Fruit fly (Drosophila melanogaster): ENCODE measurements around the gene TTLL1A.

The TTLL1A gene

dm6 chrX:17207865-17208486 lies 5.6 kb upstream of the TTLL1A start, which contains the start of gene CG32563:
Gene CG32563 (plus strand): TSS chrX:17208436.
- no peak for TF ChIP-seq gl (tag; optimal IDR thresholded peaks at IDR 0.05)
- TF ChIP-seq D1 (tag; optimal IDR thresholded peaks at IDR 0.05), result no peak
- TF ChIP-seq rn (GFP tag; IDR thresholded peaks at IDR 0.05), result no peak
- TF ChIP-seq CG17806 (tag; optimal IDR thresholded peaks at IDR 0.05), result no peak
- TF ChIP-seq CG8159 (tag; optimal IDR thresholded peaks at IDR 0.05), result no peak

DNA sequence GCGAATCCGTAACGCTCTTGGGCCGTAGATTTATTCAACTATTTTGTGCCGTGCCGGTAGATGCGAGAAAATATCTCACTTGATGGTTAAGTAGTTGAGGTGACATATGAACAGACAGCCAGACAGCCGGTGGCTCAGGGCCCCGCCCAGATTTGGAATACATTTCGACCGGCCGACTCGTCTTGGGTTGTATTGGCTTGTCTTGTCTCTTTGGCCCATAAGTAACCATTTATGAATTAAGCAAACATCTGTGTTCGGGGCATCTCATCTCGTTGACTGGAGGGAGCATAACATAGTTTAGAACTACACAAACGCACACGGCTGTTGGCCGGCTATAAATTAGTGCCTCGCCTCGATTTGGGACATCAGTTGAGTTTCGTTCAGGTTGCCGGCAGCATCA lies 3.6 kb upstream of the TTLL1A start, which contains the start of gene CG32564:
TSS of gene CG32564 (plus strand) at position 362 of the 400 bp plus-strand sequence.
- TF ChIP-seq CG15710 (tag; optimal IDR thresholded peaks at IDR 0.05) (no peak), Pif1B (GFP tag; optimal IDR thresholded peaks at IDR 0.05) (no peak), CG13204 (GFP tag; optimal IDR thresholded peaks at IDR 0.05) (no peak), CG8301 (tag; optimal IDR thresholded peaks at IDR 0.05) (no peak), Ets98B (GFP tag; IDR thresholded peaks at IDR 0.05) (no peak), D1 (tag; optimal IDR thresholded peaks at IDR 0.05) (no peak), CG34367 (tag; optimal IDR thresholded peaks at IDR 0.05) (no peak), CG17806 (tag; optimal IDR thresholded peaks at IDR 0.05) (no peak), EcR (GFP tag; optimal IDR thresholded peaks at IDR 0.05) (no peak), CG9948 (tag; optimal IDR thresholded peaks at IDR 0.05) (no peak)

DNA sequence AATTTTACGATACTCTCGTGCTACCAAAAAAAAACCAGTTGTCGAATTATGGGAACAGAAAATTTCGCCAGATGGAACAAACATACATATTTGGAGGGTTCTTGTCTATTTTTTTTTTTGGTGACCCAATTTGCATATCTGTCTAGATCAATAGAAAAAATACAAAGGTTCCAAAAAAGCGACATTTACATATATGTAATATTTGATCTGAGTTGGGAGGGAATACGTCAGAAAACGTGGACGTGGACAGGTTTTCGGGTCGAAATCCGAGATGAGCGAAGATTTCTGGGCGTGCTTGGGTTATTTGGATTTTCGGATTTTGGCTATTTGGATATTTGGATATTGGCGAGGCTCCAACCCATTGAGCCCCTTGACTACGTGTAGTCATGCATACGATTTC lies 2.6 kb upstream of the TTLL1A start:
- TF ChIP-seq CG8301 (tag; optimal IDR thresholded peaks at IDR 0.05) (no peak), gl (tag; optimal IDR thresholded peaks at IDR 0.05) (no peak), CG12605 (GFP tag; IDR thresholded peaks at IDR 0.05) (no peak), CG13204 (GFP tag; optimal IDR thresholded peaks at IDR 0.05) (no peak), EcR (GFP tag; optimal IDR thresholded peaks at IDR 0.05) (no peak), CG14655 (GFP tag; optimal IDR thresholded peaks at IDR 0.05) (no peak), fd96Ca (GFP tag; IDR thresholded peaks at IDR 0.05) (no peak), Pif1A (GFP tag; optimal IDR thresholded peaks at IDR 0.05) (no peak), CG10348 (GFP tag; IDR thresholded peaks at IDR 0.05) (no peak), CG34367 (tag; optimal IDR thresholded peaks at IDR 0.05) (no peak), CG8159 (tag; optimal IDR thresholded peaks at IDR 0.05) (no peak), Ets98B (GFP tag; IDR thresholded peaks at IDR 0.05) (no peak), CG4496 (GFP tag; IDR thresholded peaks at IDR 0.05) (no peak), D1 (tag; optimal IDR thresholded peaks at IDR 0.05) (no peak), Snoo (tag; optimal IDR thresholded peaks at IDR 0.05) (no peak), rn (GFP tag; IDR thresholded peaks at IDR 0.05) (no peak), Pif1B (GFP tag; optimal IDR thresholded peaks at IDR 0.05) (no peak)

dm6 chrX:17188167-17188566 lies 14.2 kb downstream of the TTLL1A start:
- no peak for TF ChIP-seq CG13204 (GFP tag; optimal IDR thresholded peaks at IDR 0.05)
- TF ChIP-seq rn (GFP tag; IDR thresholded peaks at IDR 0.05), result no peak
- no peak for TF ChIP-seq EcR (GFP tag; optimal IDR thresholded peaks at IDR 0.05)
- TF ChIP-seq D1 (tag; optimal IDR thresholded peaks at IDR 0.05), result no peak
- TF ChIP-seq CG8159 (tag; optimal IDR thresholded peaks at IDR 0.05), result no peak
- TF ChIP-seq gl (tag; optimal IDR thresholded peaks at IDR 0.05), result no peak
- TF ChIP-seq Pif1A (GFP tag; optimal IDR thresholded peaks at IDR 0.05), result no peak
- no peak for TF ChIP-seq CG14655 (GFP tag; optimal IDR thresholded peaks at IDR 0.05)
- TF ChIP-seq CG34367 (tag; optimal IDR thresholded peaks at IDR 0.05), result no peak
- TF ChIP-seq CG4496 (GFP tag; IDR thresholded peaks at IDR 0.05), result no peak
- TF ChIP-seq CG8301 (tag; optimal IDR thresholded peaks at IDR 0.05), result no peak
- no peak for TF ChIP-seq Snoo (tag; optimal IDR thresholded peaks at IDR 0.05)
- TF ChIP-seq Ets98B (GFP tag; IDR thresholded peaks at IDR 0.05), result no peak
- TF ChIP-seq fd96Ca (GFP tag; IDR thresholded peaks at IDR 0.05), result no peak
- TF ChIP-seq CG10348 (GFP tag; IDR thresholded peaks at IDR 0.05), result no peak
- no peak for TF ChIP-seq CG9948 (tag; optimal IDR thresholded peaks at IDR 0.05)
- no peak for TF ChIP-seq CG15710 (tag; optimal IDR thresholded peaks at IDR 0.05)
- TF ChIP-seq CG17806 (tag; optimal IDR thresholded peaks at IDR 0.05), result no peak
- no peak for TF ChIP-seq CG32121 (GFP tag; IDR thresholded peaks at IDR 0.05)
- TF ChIP-seq CG12605 (GFP tag; IDR thresholded peaks at IDR 0.05), result no peak

dm6 chrX:17187495-17187894 lies 14.9 kb downstream of the TTLL1A start:
- TF ChIP-seq CG15710 (tag; optimal IDR thresholded peaks at IDR 0.05) (no peak), CG8159 (tag; optimal IDR thresholded peaks at IDR 0.05) (no peak), CG13204 (GFP tag; optimal IDR thresholded peaks at IDR 0.05) (no peak), fd96Ca (GFP tag; IDR thresholded peaks at IDR 0.05) (0 out of 3 replicates have a peak, but pooled peaks have one; percentile 28), rn (GFP tag; IDR thresholded peaks at IDR 0.05) (no peak), CG34367 (tag; optimal IDR thresholded peaks at IDR 0.05) (no peak), CG14655 (GFP tag; optimal IDR thresholded peaks at IDR 0.05) (peak; percentile 12), Pif1B (GFP tag; optimal IDR thresholded peaks at IDR 0.05) (peak; percentile 2), Snoo (tag; optimal IDR thresholded peaks at IDR 0.05) (no peak), Ets98B (GFP tag; IDR thresholded peaks at IDR 0.05) (peak; percentile 54), CG4496 (GFP tag; IDR thresholded peaks at IDR 0.05) (peak; percentile 73), CG10348 (GFP tag; IDR thresholded peaks at IDR 0.05) (no peak), gl (tag; optimal IDR thresholded peaks at IDR 0.05) (no peak), Pif1A (GFP tag; optimal IDR thresholded peaks at IDR 0.05) (peak; percentile 30), D1 (tag; optimal IDR thresholded peaks at IDR 0.05) (no peak), CG8301 (tag; optimal IDR thresholded peaks at IDR 0.05) (peak; percentile 20), CG17806 (tag; optimal IDR thresholded peaks at IDR 0.05) (peak; percentile 20), CG9948 (tag; optimal IDR thresholded peaks at IDR 0.05) (peak; percentile 4), CG12605 (GFP tag; IDR thresholded peaks at IDR 0.05) (0 out of 2 replicates have a peak, but pooled peaks have one; percentile 36), EcR (GFP tag; optimal IDR thresholded peaks at IDR 0.05) (no peak), CG32121 (GFP tag; IDR thresholded peaks at IDR 0.05) (peak; percentile 57; the same call in 1 of the 2 replicates)

DNA sequence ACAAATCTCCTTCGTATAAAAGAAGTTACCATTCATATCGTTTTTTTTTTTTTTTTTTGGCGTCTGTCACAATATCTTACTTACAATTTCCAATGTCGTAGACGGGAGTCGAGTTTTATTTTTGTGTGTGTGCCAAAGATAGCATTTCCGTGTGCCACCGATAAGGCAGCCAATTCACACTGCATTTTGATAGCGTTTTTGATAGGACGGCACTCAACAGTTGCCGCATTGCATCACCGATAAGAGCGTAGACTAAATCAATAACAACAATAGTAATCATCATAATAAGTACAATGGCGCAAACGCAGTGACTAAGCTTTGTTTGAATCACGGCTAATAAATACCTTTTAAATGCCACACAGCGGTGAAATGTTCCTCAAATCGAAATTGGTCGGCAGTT lies 16.0 kb downstream of the TTLL1A start:
- TF ChIP-seq gl (tag; optimal IDR thresholded peaks at IDR 0.05) (no peak), CG4496 (GFP tag; IDR thresholded peaks at IDR 0.05) (no peak), CG13204 (GFP tag; optimal IDR thresholded peaks at IDR 0.05) (no peak), CG34367 (tag; optimal IDR thresholded peaks at IDR 0.05) (no peak), CG17806 (tag; optimal IDR thresholded peaks at IDR 0.05) (no peak), Snoo (tag; optimal IDR thresholded peaks at IDR 0.05) (no peak), CG10348 (GFP tag; IDR thresholded peaks at IDR 0.05) (no peak), rn (GFP tag; IDR thresholded peaks at IDR 0.05) (no peak), CG12605 (GFP tag; IDR thresholded peaks at IDR 0.05) (no peak), CG15710 (tag; optimal IDR thresholded peaks at IDR 0.05) (no peak), CG8301 (tag; optimal IDR thresholded peaks at IDR 0.05) (no peak), CG32121 (GFP tag; IDR thresholded peaks at IDR 0.05) (no peak), Pif1B (GFP tag; optimal IDR thresholded peaks at IDR 0.05) (no peak), fd96Ca (GFP tag; IDR thresholded peaks at IDR 0.05) (no peak), CG8159 (tag; optimal IDR thresholded peaks at IDR 0.05) (no peak), CG9948 (tag; optimal IDR thresholded peaks at IDR 0.05) (no peak), D1 (tag; optimal IDR thresholded peaks at IDR 0.05) (no peak), CG14655 (GFP tag; optimal IDR thresholded peaks at IDR 0.05) (no peak)
